Fruit fly (Drosophila melanogaster) whole organism, embryonic: ENCODE data around the gene CG15014.

ENCODE experiments used
- Ada2b ChIP-seq: fragments of 200-800 bp; sonication (Bioruptor generic); IDR thresholded peaks from 2 replicates; pipeline ENCODE4 v1.3.6; 2022; ENCODE audit warnings: missing biosample characterization, missing genetic modification characterization
- Antp ChIP-seq: fragments of 200-800 bp; sonication (Bioruptor generic); optimal IDR thresholded peaks from 3 replicates; lab custom pipeline; 2016; ENCODE audit warnings: missing biosample characterization, missing genetic modification characterization
- Asciz ChIP-seq: fragments of 200-800 bp; sonication (Bioruptor generic); optimal IDR thresholded peaks from 2 replicates; lab custom pipeline; 2017; ENCODE audit warnings: missing biosample characterization, mild to moderate bottlenecking, missing genetic modification characterization, missing genetic modification reagents
- Blimp-1 ChIP-seq: fragments of 200-800 bp; sonication (Bioruptor generic); optimal IDR thresholded peaks from 3 replicates; lab custom pipeline; 2018; ENCODE audit warnings: missing biosample characterization, missing genetic modification characterization, mild to moderate bottlenecking, moderate library complexity, missing genetic modification reagents
- C15 ChIP-seq: fragments of 200-800 bp; sonication (Bioruptor generic); IDR thresholded peaks from 3 replicates; pipeline ENCODE4 v1.3.6; 2022; ENCODE audit warnings: missing biosample characterization, missing genetic modification characterization
- CG11504 ChIP-seq: fragments of 200-800 bp; sonication (Bioruptor generic); optimal IDR thresholded peaks from 3 replicates; lab custom pipeline; 2019; ENCODE audit warnings: missing biosample characterization, mild to moderate bottlenecking, missing genetic modification characterization, moderate library complexity
- CG12659 ChIP-seq: fragments of 200-800 bp; sonication (Bioruptor generic); optimal IDR thresholded peaks from 3 replicates; lab custom pipeline; 2017; ENCODE audit warnings: mild to moderate bottlenecking, missing biosample characterization, missing genetic modification reagents, missing genetic modification characterization
- CG13123 ChIP-seq: fragments of 200-800 bp; sonication (Bioruptor generic); optimal IDR thresholded peaks from 2 replicates; lab custom pipeline; 2016; ENCODE audit warnings: missing biosample characterization, missing genetic modification characterization
- CG1647 ChIP-seq: fragments of 200-800 bp; sonication (Bioruptor generic); optimal IDR thresholded peaks from 3 replicates; lab custom pipeline; 2016; ENCODE audit warnings: missing biosample characterization, missing genetic modification characterization
- CG17829 ChIP-seq: fragments of 200-800 bp; optimal IDR thresholded peaks from 2 replicates; lab custom pipeline; 2019; ENCODE audit warnings: missing biosample characterization, mild to moderate bottlenecking, missing genetic modification characterization, moderate library complexity
- CG2116 ChIP-seq: fragments of 200-800 bp; sonication (Bioruptor generic); optimal IDR thresholded peaks from 3 replicates; lab custom pipeline; 2018; ENCODE audit warnings: missing biosample characterization, mild to moderate bottlenecking, missing genetic modification characterization
- CG4282 ChIP-seq: fragments of 200-800 bp; sonication (Bioruptor generic); optimal IDR thresholded peaks from 2 replicates; lab custom pipeline; 2016; ENCODE audit warnings: missing biosample characterization, missing genetic modification characterization
- CG8089 ChIP-seq: fragments of 200-800 bp; sonication (Bioruptor generic); optimal IDR thresholded peaks from 3 replicates; lab custom pipeline; 2016; ENCODE audit warnings: missing biosample characterization, missing genetic modification characterization
- CG9817 ChIP-seq: fragments of 200-800 bp; sonication (Bioruptor generic); optimal IDR thresholded peaks from 2 replicates; lab custom pipeline; 2018; ENCODE audit warnings: missing biosample characterization, mild to moderate bottlenecking, missing genetic modification characterization, moderate library complexity
- Camta ChIP-seq: fragments of 200-800 bp; sonication (Bioruptor generic); optimal IDR thresholded peaks from 2 replicates; lab custom pipeline; 2016; ENCODE audit warnings: missing biosample characterization, missing genetic modification characterization
- Dp ChIP-seq: fragments of 200-800 bp; sonication (Bioruptor generic); optimal IDR thresholded peaks from 2 replicates; lab custom pipeline; 2018; ENCODE audit warnings: missing biosample characterization, mild to moderate bottlenecking, missing genetic modification characterization, moderate library complexity
- Fer2 ChIP-seq: fragments of 200-800 bp; sonication (Bioruptor generic); optimal IDR thresholded peaks from 2 replicates; lab custom pipeline; 2018; ENCODE audit warnings: missing biosample characterization, mild to moderate bottlenecking, missing genetic modification characterization, moderate library complexity
- HLHmδ ChIP-seq: fragments of 200-800 bp; sonication (Bioruptor generic); optimal IDR thresholded peaks from 2 replicates; lab custom pipeline; 2018; ENCODE audit warnings: missing biosample characterization, mild to moderate bottlenecking, missing genetic modification characterization, moderate library complexity
- Hr78 ChIP-seq, 2 experiments: fragments of 200-800 bp in 1 of 2; fragments of >200 bp in 1 of 2; sonication (Bioruptor generic) in 1 of 2; optimal IDR thresholded peaks; 2 replicates each; lab custom pipeline; 2017 to 2019; ENCODE audit warnings: missing biosample characterization in 2 of 2, missing genetic modification characterization in 2 of 2, mild to moderate bottlenecking in 1 of 2, moderate library complexity in 1 of 2
- Jarid2 ChIP-seq: fragments of 200-800 bp; sonication (Bioruptor generic); optimal IDR thresholded peaks from 3 replicates; lab custom pipeline; 2017; ENCODE audit warnings: mild to moderate bottlenecking, missing biosample characterization, missing genetic modification reagents, missing genetic modification characterization
- Kr ChIP-seq: fragments of 200-800 bp; sonication (Bioruptor generic); optimal IDR thresholded peaks from 2 replicates; lab custom pipeline; 2017; ENCODE audit warnings: missing biosample characterization, mild to moderate bottlenecking, missing genetic modification characterization
- NC2α ChIP-seq: fragments of 200-800 bp; sonication (Bioruptor generic); optimal IDR thresholded peaks from 2 replicates; lab custom pipeline; 2016; ENCODE audit warnings: missing biosample characterization, missing genetic modification characterization
- Opbp ChIP-seq: fragments of 200-800 bp; sonication (Bioruptor generic); IDR thresholded peaks from 3 replicates; pipeline ENCODE4 v1.3.6; 2022; ENCODE audit warnings: missing biosample characterization, missing genetic modification characterization; ENCODE audit not compliant: partially characterized antibody
- Pdp1 ChIP-seq, 2 experiments: fragments of 200-800 bp; sonication (Bioruptor generic); optimal IDR thresholded peaks; 3 replicates each; lab custom pipeline; 2016; ENCODE audit warnings: missing biosample characterization in 2 of 2, missing genetic modification characterization in 2 of 2, mild to moderate bottlenecking in 1 of 2, moderate library complexity in 1 of 2
- Ravus ChIP-seq: fragments of 200-800 bp; sonication (Bioruptor generic); IDR thresholded peaks from 2 replicates; pipeline ENCODE4 v1.3.6; 2022; ENCODE audit warnings: missing biosample characterization, missing genetic modification characterization
- Trl ChIP-seq, 3 experiments: fragments of >200 bp in 2 of 3; fragments of 200-800 bp in 1 of 3; sonication (Bioruptor generic) in 1 of 3; optimal IDR thresholded peaks; 2 replicates in 1 of 3; 3 replicates in 2 of 3; lab custom pipeline; 2016 to 2017; ENCODE audit warnings: missing biosample characterization in 1 of 3, missing genetic modification characterization in 1 of 3
- bbx ChIP-seq: fragments of 200-800 bp; sonication (Bioruptor generic); IDR thresholded peaks from 2 replicates; pipeline ENCODE4 v1.3.6; 2022; ENCODE audit warnings: missing biosample characterization, missing genetic modification characterization; ENCODE audit not compliant: partially characterized antibody
- cas ChIP-seq: fragments of 200-800 bp; sonication (Bioruptor generic); IDR thresholded peaks from 2 replicates; pipeline ENCODE4 v1.3.6; 2022; ENCODE audit warnings: missing biosample characterization, missing genetic modification characterization
- ci ChIP-seq: fragments of 200-800 bp; sonication (Bioruptor generic); IDR thresholded peaks from 3 replicates; pipeline ENCODE4 v1.3.6; 2022; ENCODE audit warnings: missing biosample characterization, missing genetic modification characterization
- exex ChIP-seq: fragments of 200-800 bp; sonication (Bioruptor generic); optimal IDR thresholded peaks from 4 replicates; lab custom pipeline; 2018; ENCODE audit warnings: missing biosample characterization, mild to moderate bottlenecking, missing genetic modification characterization, moderate library complexity
- fd96Cb ChIP-seq: fragments of 200-800 bp; sonication (Bioruptor generic); optimal IDR thresholded peaks from 2 replicates; lab custom pipeline; 2018; ENCODE audit warnings: missing biosample characterization, mild to moderate bottlenecking, missing genetic modification characterization, moderate library complexity
- gsb-n ChIP-seq: fragments of 200-800 bp; sonication (Bioruptor generic); optimal IDR thresholded peaks from 3 replicates; lab custom pipeline; 2018; ENCODE audit warnings: missing biosample characterization, mild to moderate bottlenecking, missing genetic modification characterization
- kni ChIP-seq: fragments of 200-800 bp; sonication (Bioruptor generic); optimal IDR thresholded peaks from 3 replicates; lab custom pipeline; 2017; ENCODE audit warnings: mild to moderate bottlenecking, missing biosample characterization, missing genetic modification reagents, missing genetic modification characterization
- maf-S ChIP-seq: fragments of 200-800 bp; sonication (Bioruptor generic); optimal IDR thresholded peaks from 2 replicates; lab custom pipeline; 2016; ENCODE audit warnings: missing biosample characterization, missing genetic modification characterization
- oc ChIP-seq: fragments of 200-800 bp; sonication (Bioruptor generic); optimal IDR thresholded peaks from 2 replicates; lab custom pipeline; 2018; ENCODE audit warnings: missing biosample characterization, mild to moderate bottlenecking, missing genetic modification characterization, moderate library complexity
- pan ChIP-seq, 4 experiments: fragments of >200 bp in 3 of 4; fragments of 200-800 bp in 1 of 4; sonication (Bioruptor generic) in 1 of 4; optimal IDR thresholded peaks in 3 of 4; IDR thresholded peaks in 1 of 4; 2 replicates each; pipeline versions ENCODE4 v1.3.6 to Lab custom; 2017 to 2022; ENCODE audit warnings: missing biosample characterization in 2 of 4, missing genetic modification characterization in 2 of 4, mixed read lengths in 1 of 4
- peb ChIP-seq: fragments of 200-800 bp; sonication (Bioruptor generic); IDR thresholded peaks from 2 replicates; pipeline ENCODE4 v1.3.6; 2022; ENCODE audit warnings: missing biosample characterization, missing genetic modification characterization
- prd ChIP-seq, 3 experiments: fragments of >200 bp in 2 of 3; fragments of 200-800 bp in 1 of 3; sonication (Bioruptor generic) in 1 of 3; optimal IDR thresholded peaks in 2 of 3; IDR thresholded peaks in 1 of 3; 2 replicates in 2 of 3; 3 replicates in 1 of 3; pipeline versions ENCODE4 v1.3.6 to Lab custom; 2017 to 2022; ENCODE audit warnings: missing biosample characterization in 1 of 3, missing genetic modification characterization in 1 of 3
- sd ChIP-seq: fragments of 200-800 bp; sonication (Bioruptor generic); optimal IDR thresholded peaks from 3 replicates; lab custom pipeline; 2018; ENCODE audit warnings: missing biosample characterization, mild to moderate bottlenecking, missing genetic modification characterization, moderate library complexity
- sens ChIP-seq: fragments of 200-800 bp; sonication (Bioruptor generic); peaks from one replicate; lab custom pipeline; 2016; ENCODE audit warnings: missing biosample characterization, missing genetic modification characterization
- slou ChIP-seq: fragments of 200-800 bp; sonication (Bioruptor generic); optimal IDR thresholded peaks from 3 replicates; lab custom pipeline; 2016; ENCODE audit warnings: missing biosample characterization, missing genetic modification characterization
- sqz ChIP-seq: fragments of 200-800 bp; sonication (Bioruptor generic); optimal IDR thresholded peaks from 3 replicates; lab custom pipeline; 2018; ENCODE audit warnings: missing biosample characterization, mild to moderate bottlenecking, missing genetic modification characterization
- ssp ChIP-seq: fragments of 200-800 bp; sonication (Bioruptor generic); IDR thresholded peaks from 2 replicates; pipeline ENCODE4 v1.3.6; 2022; ENCODE audit warnings: missing biosample characterization, missing genetic modification characterization
- tx ChIP-seq: fragments of 200-800 bp; sonication (Bioruptor generic); optimal IDR thresholded peaks from 2 replicates; lab custom pipeline; 2016; ENCODE audit warnings: missing biosample characterization, missing genetic modification characterization
- vvl ChIP-seq: fragments of 200-800 bp; sonication (Bioruptor generic); IDR thresholded peaks from 2 replicates; pipeline ENCODE4 v1.3.6; 2022; ENCODE audit warnings: missing biosample characterization, missing genetic modification characterization
- zfh2 ChIP-seq: fragments of 200-800 bp; sonication (Bioruptor generic); optimal IDR thresholded peaks from 2 replicates; lab custom pipeline; 2016; ENCODE audit warnings: missing biosample characterization, missing genetic modification characterization

The CG15014 gene

DNA sequence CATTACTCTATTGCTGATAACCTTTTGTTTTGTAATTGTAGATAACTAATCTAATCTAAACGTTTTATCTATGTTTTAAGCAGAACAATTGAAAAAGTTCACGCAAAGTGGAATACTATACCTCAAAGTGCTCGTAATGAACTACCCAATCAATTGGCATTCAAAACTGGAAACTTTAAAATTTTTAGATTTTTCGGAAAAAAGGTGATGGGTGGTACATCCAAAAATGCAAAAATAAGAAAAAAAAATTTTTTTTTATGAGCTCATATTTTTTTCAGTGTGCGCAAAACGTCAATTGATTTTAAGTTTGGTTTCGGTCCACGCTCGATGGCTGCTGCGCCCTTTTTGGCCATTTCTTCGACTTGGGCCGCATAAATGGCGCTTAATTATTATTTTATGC lies 11.5 kb downstream of the CG15014 start (continued):
- TF ChIP-seq Ravus (GFP tag; lab: Robert Waterston, UW) (no peak), CG11504 (peak; percentile 30)

DNA sequence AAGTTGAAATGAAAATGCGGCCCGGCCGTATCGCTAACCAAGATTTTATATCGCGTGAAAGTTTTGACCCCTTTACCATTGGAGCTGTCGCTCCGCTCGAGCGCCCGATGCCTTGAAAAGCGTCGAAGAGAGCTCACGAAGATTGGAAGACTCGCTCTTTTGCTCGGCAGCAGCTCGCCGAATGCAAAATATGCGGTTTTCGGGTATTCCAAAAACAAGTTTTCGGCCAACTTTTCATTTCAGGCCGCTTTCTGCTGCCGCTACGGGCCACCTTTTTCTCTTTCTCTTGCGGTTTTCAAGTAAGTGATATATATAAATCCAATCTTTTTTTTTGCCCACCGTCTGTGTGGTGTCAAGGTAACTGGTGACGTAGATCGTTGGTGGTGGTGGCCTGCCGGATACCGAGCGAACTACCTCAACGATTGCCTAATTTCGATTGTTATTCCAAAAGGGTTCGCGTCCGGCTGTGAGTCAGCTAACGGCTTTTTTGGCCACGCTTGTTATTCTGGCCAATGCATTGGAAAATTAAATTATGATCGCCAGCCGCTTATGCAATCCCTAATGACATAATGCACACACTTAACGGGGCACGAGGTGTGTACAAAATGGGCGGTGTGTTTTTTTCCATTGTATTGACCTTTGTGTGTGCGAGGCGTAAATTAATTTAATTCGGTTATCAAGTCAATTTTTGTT lies 14.2 kb downstream of the CG15014 start, which contains the start of gene dyl:
dyl (minus strand) TSS at position 28 of the 693 bp plus-strand sequence.
- TF ChIP-seq exex (tag; lab: Kevin White, UChicago) (no peak), peb (no peak), Opbp (GFP tag; lab: Robert Waterston, UW) (no peak), gsb-n (tag; lab: Kevin White, UChicago) (peak; percentile 13), slou (no peak), Pdp1 (GFP tag; optimal IDR thresholded peaks at IDR 0.05; lab: Kevin White, UChicago) (peak in 1 of 2 experiments; percentile 88), sens (no peak), Dp (GFP tag; lab: Kevin White, UChicago) (no peak), CG8089 (GFP tag; lab: Kevin White, UChicago) (no peak), HLHmδ (GFP tag; lab: Kevin White, UChicago) (no peak), CG9817 (tag; lab: Kevin White, UChicago) (no peak), Antp (no peak), Blimp-1 (peak; percentile 78), Asciz (GFP tag; lab: Kevin White, UChicago) (no peak), CG4282 (no peak), Camta (GFP tag; lab: Kevin White, UChicago) (no peak), Jarid2 (GFP tag; lab: Kevin White, UChicago) (no peak), Kr (GFP tag; lab: Kevin White, UChicago) (no peak), ci (GFP tag; lab: Robert Waterston, UW) (no peak), Trl (optimal IDR thresholded peaks at IDR 0.05; lab: Kevin White, UChicago) (no peak), Trl (GFP tag; optimal IDR thresholded peaks at IDR 0.05; lab: Kevin White, UChicago) (no peak), Fer2 (tag; lab: Kevin White, UChicago) (no peak), tx (GFP tag; lab: Kevin White, UChicago) (no peak), CG1647 (GFP tag; lab: Kevin White, UChicago) (no peak), vvl (peak; percentile 55; the same call in 1 of the 2 replicates), sd (peak; percentile 33), Ada2b (no peak), CG17829 (no peak), CG2116 (no peak), C15 (no peak), CG13123 (GFP tag; lab: Kevin White, UChicago) (no peak), NC2α (GFP tag; lab: Kevin White, UChicago) (no peak), kni (GFP tag; lab: Kevin White, UChicago) (peak; percentile 86), Hr78 (GFP tag; optimal IDR thresholded peaks at IDR 0.05; lab: Kevin White, UChicago) (peak in 1 of 2 experiments; percentile 68), maf-S (no peak), sqz (GFP tag; lab: Kevin White, UChicago) (no peak), cas (no peak), ssp (no peak), prd (optimal IDR thresholded peaks at IDR 0.05; lab: Kevin White, UChicago) (no peak), prd (GFP tag; IDR thresholded peaks at IDR 0.05; lab: Robert Waterston, UW) (no peak), zfh2 (no peak), bbx (GFP tag; lab: Robert Waterston, UW) (0 out of 2 replicates have a peak, but pooled peaks have one; percentile 3), CG12659 (GFP tag; lab: Kevin White, UChicago) (no peak), pan (optimal IDR thresholded peaks at IDR 0.05; lab: Kevin White, UChicago) (no peak), pan (GFP tag; optimal IDR thresholded peaks at IDR 0.05 in 1 of 2, IDR thresholded peaks at IDR 0.05 in 1 of 2) (no peak), oc (tag; lab: Kevin White, UChicago) (peak; percentile 68), fd96Cb (tag; lab: Kevin White, UChicago) (no peak)
